Worm (Caenorhabditis elegans) whole organism, L3 larva: Measurements from ENCODE around the gene F07E5.13.

Source experiments
- nhr-23 ChIP-seq: fragments of 150-350 bp; optimal IDR thresholded peaks from 2 replicates; lab custom pipeline; 2014; ENCODE audit warnings: missing biosample characterization, missing genetic modification reagents, missing genetic modification characterization
- nhr-43 ChIP-seq: sonication (generic microtip); optimal IDR thresholded peaks from 2 replicates; lab custom pipeline; 2016; ENCODE audit warnings: mild to moderate bottlenecking, missing genetic modification characterization, missing compliant biosample characterization; ENCODE audit not compliant: poor library complexity, severe bottlenecking
- ztf-11 ChIP-seq: fragments of 150-350 bp; optimal IDR thresholded peaks from 2 replicates; lab custom pipeline; 2014; ENCODE audit warnings: missing biosample characterization, missing genetic modification characterization

The F07E5.13 gene

DNA sequence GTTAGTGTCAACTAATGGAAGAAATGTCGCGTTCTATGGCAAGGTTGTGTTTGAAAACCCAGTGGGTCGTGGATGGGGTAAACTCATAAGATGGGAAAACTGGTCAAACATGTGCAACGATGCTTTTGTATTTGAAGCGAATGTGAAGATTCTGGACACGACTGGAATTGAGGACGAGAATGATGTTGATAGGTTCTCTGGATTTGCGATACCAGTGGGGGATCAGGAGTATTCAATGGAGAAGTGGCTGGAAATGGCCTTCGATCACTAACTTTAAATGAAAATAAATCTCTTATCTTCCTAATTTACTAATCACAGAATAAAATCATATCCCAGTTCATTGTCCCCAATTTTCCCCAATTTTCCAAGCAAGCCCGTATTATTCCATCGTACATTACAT is 52.7 kb downstream of the F07E5.13 start:
- TF ChIP-seq nhr-43 (no peak), nhr-23 (tag; lab: Kevin White, UChicago) (no peak), ztf-11 (tag; lab: Kevin White, UChicago) (no peak)
